Fruit fly (Drosophila melanogaster): ENCODE data around the gene Sgt1.

- TF ChIP-seq CG6163 (GFP tag; IDR thresholded peaks at IDR 0.05), result no peak
- TF ChIP-seq Met (GFP tag; optimal IDR thresholded peaks at IDR 0.05), result no peak
- no peak for TF ChIP-seq cyc (GFP tag; optimal IDR thresholded peaks at IDR 0.05)
- no peak for TF ChIP-seq Sox102F (GFP tag; optimal IDR thresholded peaks at IDR 0.05)
- no peak for TF ChIP-seq CG8319 (GFP tag; optimal IDR thresholded peaks at IDR 0.05)
- no peak for TF ChIP-seq ss (GFP tag; optimal IDR thresholded peaks at IDR 0.05)
- no peak for TF ChIP-seq esn (GFP tag; optimal IDR thresholded peaks at IDR 0.05)
- TF ChIP-seq Hr4 (GFP tag; optimal IDR thresholded peaks at IDR 0.05), result no peak
- TF ChIP-seq CG3032 (tag; optimal IDR thresholded peaks at IDR 0.05), result no peak
- no peak for TF ChIP-seq CG9139 (GFP tag; optimal IDR thresholded peaks at IDR 0.05)
- no peak for TF ChIP-seq Gug (GFP tag; IDR thresholded peaks at IDR 0.05)
Observed at dm6 chr3R:8352961-8353728, 48.1 kb upstream of the Sgt1 start.
